Worm (Caenorhabditis elegans): Measurements from ENCODE around the gene perm-2.
A peak's percentile ranks its signal among the peaks of the same experiment; 100 is the strongest.

Gene perm-2

ce11 chrIV:1168311-1168965 is 41.8 kb downstream of the perm-2 start:
- TF ChIP-seq unc-62 (GFP tag; optimal IDR thresholded peaks at IDR 0.05) (peak; percentile 3), unc-39 (tag; optimal IDR thresholded peaks at IDR 0.05) (no peak), ces-1 (GFP tag; optimal IDR thresholded peaks at IDR 0.05) (peak; percentile 44), zip-8 (tag; optimal IDR thresholded peaks at IDR 0.05) (no peak), mep-1 (tag; optimal IDR thresholded peaks at IDR 0.05) (no peak), lin-32 (GFP tag; optimal IDR thresholded peaks at IDR 0.05) (no peak), sem-2 (GFP tag; optimal IDR thresholded peaks at IDR 0.05) (no peak), sptf-1 (tag; optimal IDR thresholded peaks at IDR 0.05) (peak; percentile 43), M03D4.4 (tag; optimal IDR thresholded peaks at IDR 0.05) (peak; percentile 31), ceh-43 (GFP tag; optimal IDR thresholded peaks at IDR 0.05) (no peak), cnd-1 (tag; optimal IDR thresholded peaks at IDR 0.05) (no peak), flh-1 (GFP tag; optimal IDR thresholded peaks at IDR 0.05) (no peak), ceh-39 (tag; optimal IDR thresholded peaks at IDR 0.05) (no peak)

ce11 chrIV:1170408-1170807 is 43.8 kb downstream of the perm-2 start, which contains the start of gene cec-2:
cec-2 (plus strand) TSS chrIV:1170708.
- TF ChIP-seq tbx-8 (GFP tag; optimal IDR thresholded peaks at IDR 0.05): no peak
- no peak for TF ChIP-seq M03D4.4 (tag; optimal IDR thresholded peaks at IDR 0.05)
- no peak for TF ChIP-seq ces-1 (GFP tag; optimal IDR thresholded peaks at IDR 0.05)
- TF ChIP-seq unc-120 (tag; optimal IDR thresholded peaks at IDR 0.05; ENCODE audit: poor library complexity, severe bottlenecking): no peak
- no peak for TF ChIP-seq ceh-83 (GFP tag; optimal IDR thresholded peaks at IDR 0.05)
- TF ChIP-seq mab-5 (tag; optimal IDR thresholded peaks at IDR 0.05): no peak
- TF ChIP-seq ham-2 (GFP tag; optimal IDR thresholded peaks at IDR 0.05): no peak
- no peak for TF ChIP-seq hlh-1 (tag; optimal IDR thresholded peaks at IDR 0.05)
- TF ChIP-seq zip-8 (tag; optimal IDR thresholded peaks at IDR 0.05): no peak

- no peak for TF ChIP-seq nhr-76 (tag; optimal IDR thresholded peaks at IDR 0.05)
- no peak for TF ChIP-seq lin-32 (GFP tag; optimal IDR thresholded peaks at IDR 0.05)
- no peak for TF ChIP-seq blmp-1 (tag; optimal IDR thresholded peaks at IDR 0.05)
- TF ChIP-seq unc-39 (tag; optimal IDR thresholded peaks at IDR 0.05): no peak
- TF ChIP-seq unc-120 (tag; optimal IDR thresholded peaks at IDR 0.05; ENCODE audit: poor library complexity, severe bottlenecking): no peak
- TF ChIP-seq zip-8 (tag; optimal IDR thresholded peaks at IDR 0.05): no peak
- no peak for TF ChIP-seq sptf-1 (tag; optimal IDR thresholded peaks at IDR 0.05)
These were observed 47.8 kb downstream of the perm-2 start for ce11 chrIV:1174411-1174810.

ce11 chrIV:1176613-1177012 is 50.0 kb downstream of the perm-2 start:
- TF ChIP-seq sem-2 (GFP tag; optimal IDR thresholded peaks at IDR 0.05): no peak
- no peak for TF ChIP-seq snpc-4 (tag; optimal IDR thresholded peaks at IDR 0.05)
- no peak for TF ChIP-seq ztf-11 (tag; optimal IDR thresholded peaks at IDR 0.05)
- no peak for TF ChIP-seq hlh-1 (tag; optimal IDR thresholded peaks at IDR 0.05)
- no peak for TF ChIP-seq drap-1 (GFP tag; optimal IDR thresholded peaks at IDR 0.05)
- no peak for TF ChIP-seq elt-1 (tag; optimal IDR thresholded peaks at IDR 0.05; ENCODE audit: borderline replicate concordance, insufficient read depth)

ce11 chrIV:1177683-1178082 is 51.1 kb downstream of the perm-2 start, which contains the start of gene Y104H12D.2:
Y104H12D.2 (plus strand) TSS chrIV:1178022.
- TF ChIP-seq flh-1 (GFP tag; optimal IDR thresholded peaks at IDR 0.05) (no peak), unc-62 (GFP tag; optimal IDR thresholded peaks at IDR 0.05) (no peak), sptf-1 (tag; optimal IDR thresholded peaks at IDR 0.05) (no peak), lsy-2 (tag; optimal IDR thresholded peaks at IDR 0.05) (peak; percentile 23), ceh-43 (GFP tag; optimal IDR thresholded peaks at IDR 0.05) (no peak), snpc-4 (tag; optimal IDR thresholded peaks at IDR 0.05) (no peak), zip-8 (tag; optimal IDR thresholded peaks at IDR 0.05) (no peak), ces-1 (GFP tag; optimal IDR thresholded peaks at IDR 0.05) (peak; percentile 41), bed-3 (GFP tag; optimal IDR thresholded peaks at IDR 0.05) (no peak), blmp-1 (tag; optimal IDR thresholded peaks at IDR 0.05) (no peak), mep-1 (tag; optimal IDR thresholded peaks at IDR 0.05) (peak; percentile 0), tbx-8 (GFP tag; optimal IDR thresholded peaks at IDR 0.05) (no peak), pha-4 (tag; optimal IDR thresholded peaks at IDR 0.05) (no peak), nhr-28 (tag; optimal IDR thresholded peaks at IDR 0.05) (no peak), nhr-237 (tag; optimal IDR thresholded peaks at IDR 0.05) (no peak), hlh-1 (tag; optimal IDR thresholded peaks at IDR 0.05) (no peak), cnd-1 (tag; optimal IDR thresholded peaks at IDR 0.05) (no peak), mab-5 (tag; optimal IDR thresholded peaks at IDR 0.05) (no peak)
